Worm (Caenorhabditis elegans): ENCODE measurements around the gene lgc-4.
"Not testable (repeated sequence)": the region's sequence is repeated elsewhere in the genome, so short reads cannot be mapped to it uniquely, and the experiment has no call there.

lgc-4 gene

DNA sequence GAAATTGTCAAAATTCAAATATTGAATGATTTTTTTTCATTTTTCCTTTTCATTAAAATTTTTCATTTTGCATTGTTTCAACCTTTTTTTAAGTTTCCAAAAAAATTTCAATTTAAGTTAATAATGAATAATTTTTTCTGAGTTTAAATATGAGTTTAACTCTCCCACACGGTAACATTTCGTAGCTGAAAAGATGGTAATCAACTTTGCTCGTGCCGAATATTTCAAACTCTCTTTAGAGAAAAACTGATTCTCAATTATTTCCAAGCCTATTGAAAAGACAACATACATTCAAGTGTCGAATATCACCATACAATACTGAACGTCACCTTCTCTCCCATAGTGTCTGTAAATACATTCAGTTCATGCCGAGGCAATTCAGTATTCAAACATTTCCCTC is 33.1 kb downstream of the lgc-4 start:
- TF ChIP-seq ref-1 (GFP tag; conservative IDR thresholded peaks at IDR 0.05) (no peak), flt-1 (GFP tag; IDR thresholded peaks at IDR 0.05) (no peak), ztf-23 (GFP tag; IDR thresholded peaks at IDR 0.05) (no peak), ztf-29 (GFP tag; IDR thresholded peaks at IDR 0.05) (no peak), T22C8.4 (GFP tag; IDR thresholded peaks at IDR 0.05) (no peak), cog-1 (tag; optimal IDR thresholded peaks at IDR 0.05) (no peak), klf-2 (GFP tag; conservative IDR thresholded peaks at IDR 0.05) (no peak), tab-1 (GFP tag; IDR thresholded peaks at IDR 0.05) (no peak), med-1 (GFP tag; optimal IDR thresholded peaks at IDR 0.05; ENCODE audit: insufficient read depth) (no peak)

DNA sequence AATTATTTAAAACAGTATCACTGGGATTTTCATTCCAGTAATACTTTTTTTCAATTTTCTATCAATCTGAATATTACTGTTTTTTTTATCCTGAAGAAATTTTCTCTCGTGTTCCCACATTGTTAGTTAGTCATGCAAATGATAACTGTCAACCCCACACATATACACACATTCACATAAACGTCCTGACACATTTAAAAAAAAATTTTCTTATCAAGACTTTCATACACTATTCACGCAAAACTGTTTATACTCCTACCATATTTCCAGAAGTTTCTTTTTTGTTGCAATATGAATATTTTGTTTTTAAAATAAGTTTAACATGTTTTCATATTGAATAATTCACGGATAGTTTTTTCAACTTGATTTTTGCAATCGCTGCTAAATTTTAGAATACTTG is 33.5 kb downstream of the lgc-4 start:
- TF ChIP-seq med-1 (GFP tag; optimal IDR thresholded peaks at IDR 0.05; ENCODE audit: insufficient read depth) = no peak
- no peak for TF ChIP-seq flt-1 (GFP tag; IDR thresholded peaks at IDR 0.05)
- TF ChIP-seq ztf-29 (GFP tag; IDR thresholded peaks at IDR 0.05) = no peak
- no peak for TF ChIP-seq klf-2 (GFP tag; conservative IDR thresholded peaks at IDR 0.05)
- no peak for TF ChIP-seq ztf-23 (GFP tag; IDR thresholded peaks at IDR 0.05)
- no peak for TF ChIP-seq cog-1 (tag; optimal IDR thresholded peaks at IDR 0.05)
- no peak for TF ChIP-seq ref-1 (GFP tag; conservative IDR thresholded peaks at IDR 0.05)
- TF ChIP-seq tab-1 (GFP tag; IDR thresholded peaks at IDR 0.05) = no peak
- TF ChIP-seq T22C8.4 (GFP tag; IDR thresholded peaks at IDR 0.05) = no peak

DNA sequence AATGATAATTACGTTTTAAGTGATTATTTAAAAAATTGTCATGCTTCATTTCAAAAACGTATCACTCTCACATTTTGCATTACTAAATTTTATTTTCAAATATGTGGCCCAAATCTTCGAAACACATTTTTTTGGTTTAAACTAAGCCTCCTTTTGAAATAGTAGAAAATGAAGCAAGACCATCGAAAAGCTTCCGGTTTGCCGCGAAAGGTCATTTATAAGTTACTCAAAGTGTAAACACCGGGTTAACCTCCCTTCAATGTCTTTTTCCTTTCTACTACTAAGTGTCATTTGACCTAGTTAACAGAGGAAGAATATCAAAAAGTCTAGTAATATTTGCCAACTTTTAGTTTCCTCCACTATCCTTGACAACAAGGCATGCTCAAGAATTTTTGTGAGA is 35.3 kb downstream of the lgc-4 start:
- no peak for TF ChIP-seq ref-1 (GFP tag; conservative IDR thresholded peaks at IDR 0.05)
- TF ChIP-seq ztf-23 (GFP tag; IDR thresholded peaks at IDR 0.05) = no peak
- no peak for TF ChIP-seq klf-2 (GFP tag; conservative IDR thresholded peaks at IDR 0.05)
- no peak for TF ChIP-seq flt-1 (GFP tag; IDR thresholded peaks at IDR 0.05)
- no peak for TF ChIP-seq med-1 (GFP tag; optimal IDR thresholded peaks at IDR 0.05; ENCODE audit: insufficient read depth)
- no peak for TF ChIP-seq T22C8.4 (GFP tag; IDR thresholded peaks at IDR 0.05)
- no peak for TF ChIP-seq cog-1 (tag; optimal IDR thresholded peaks at IDR 0.05)
- TF ChIP-seq tab-1 (GFP tag; IDR thresholded peaks at IDR 0.05) = no peak
- TF ChIP-seq ztf-29 (GFP tag; IDR thresholded peaks at IDR 0.05) = no peak

DNA sequence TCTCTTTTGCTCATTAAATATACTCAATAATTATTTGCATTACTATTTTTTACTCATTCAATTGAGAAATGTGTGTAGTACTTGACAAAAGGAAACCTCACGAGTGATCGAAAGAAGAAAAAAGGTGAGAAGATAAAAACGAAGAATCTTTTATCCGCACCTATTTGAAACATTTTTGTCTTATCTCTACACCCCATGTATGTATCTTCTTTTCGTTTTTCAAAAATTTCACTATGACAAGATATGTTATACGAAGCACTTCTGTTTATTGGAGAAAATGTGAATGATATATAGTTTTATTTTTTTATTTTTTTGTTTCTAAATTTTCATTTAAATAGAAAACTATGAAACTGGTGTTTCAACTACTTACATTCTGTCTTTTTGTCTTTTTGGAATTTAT is 37.0 kb downstream of the lgc-4 start:
- no peak for TF ChIP-seq ztf-23 (GFP tag; IDR thresholded peaks at IDR 0.05)
- TF ChIP-seq ref-1 (GFP tag; conservative IDR thresholded peaks at IDR 0.05) = no peak
- TF ChIP-seq tab-1 (GFP tag; IDR thresholded peaks at IDR 0.05) = no peak
- no peak for TF ChIP-seq flt-1 (GFP tag; IDR thresholded peaks at IDR 0.05)
- TF ChIP-seq T22C8.4 (GFP tag; IDR thresholded peaks at IDR 0.05) = no peak
- TF ChIP-seq ztf-29 (GFP tag; IDR thresholded peaks at IDR 0.05) = no peak
- no peak for TF ChIP-seq med-1 (GFP tag; optimal IDR thresholded peaks at IDR 0.05; ENCODE audit: insufficient read depth)
- no peak for TF ChIP-seq klf-2 (GFP tag; conservative IDR thresholded peaks at IDR 0.05)
- TF ChIP-seq cog-1 (tag; optimal IDR thresholded peaks at IDR 0.05) = no peak

DNA sequence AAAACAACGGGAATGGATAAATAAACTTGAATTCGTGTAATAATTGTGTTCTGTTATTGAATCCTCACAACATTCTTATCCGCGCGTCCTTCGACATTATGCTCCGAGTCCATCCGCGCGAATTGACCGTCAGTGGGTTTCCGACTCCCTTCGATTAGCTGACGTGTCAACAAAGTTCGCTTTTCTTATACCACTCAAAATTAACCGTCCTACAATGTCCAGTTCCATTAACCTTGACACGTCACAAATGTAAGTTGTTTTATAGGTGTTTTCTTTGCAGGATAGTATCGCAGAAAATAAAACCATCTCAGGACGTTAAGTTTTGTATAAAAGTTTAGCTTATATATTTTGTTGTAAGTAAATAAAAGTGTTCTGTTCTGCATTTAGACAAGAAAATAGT is 38.6 kb downstream of the lgc-4 start, which contains the start of gene crb-3:
Gene crb-3, plus strand, starts transcription at position 301 of the 400 bp plus-strand sequence.
- not testable (repeated sequence) for TF ChIP-seq klf-2 (GFP tag; conservative IDR thresholded peaks at IDR 0.05); tab-1 (GFP tag; IDR thresholded peaks at IDR 0.05); ztf-29 (GFP tag; IDR thresholded peaks at IDR 0.05)

DNA sequence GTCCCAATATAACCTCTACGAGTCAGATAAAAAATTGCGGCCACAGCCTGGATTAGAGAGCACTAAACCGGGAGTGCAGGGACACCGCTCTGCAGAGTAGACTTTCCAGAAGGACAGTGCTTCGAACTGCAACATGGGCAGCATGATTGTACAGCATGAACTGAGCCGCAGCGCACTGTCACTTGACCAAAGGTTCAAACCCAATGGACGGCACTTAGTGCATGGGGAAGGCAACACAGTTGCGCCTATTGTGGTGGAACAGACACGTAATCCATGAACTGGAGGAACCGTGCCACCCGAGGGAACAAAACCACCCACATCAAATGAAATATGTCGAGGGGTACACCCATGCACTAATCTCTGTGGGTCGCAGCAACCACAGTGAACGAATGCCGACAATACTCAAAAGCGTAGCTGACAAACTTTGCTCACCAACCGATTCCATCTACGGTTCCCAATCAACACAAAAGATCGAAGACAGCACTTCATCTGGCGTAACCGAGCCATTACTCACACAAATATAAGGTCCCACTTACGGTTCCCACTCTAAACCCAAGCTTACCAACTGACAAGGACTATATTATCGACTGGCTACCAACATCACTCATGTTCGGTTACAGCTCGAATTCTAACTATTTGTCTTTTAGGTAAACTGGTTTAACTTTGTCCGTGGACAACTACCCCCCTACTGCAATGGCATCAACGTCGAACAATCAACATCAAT is 46.5 kb downstream of the lgc-4 start:
- TF ChIP-seq ref-1 (GFP tag; conservative IDR thresholded peaks at IDR 0.05) = no peak
- TF ChIP-seq klf-2 (GFP tag; conservative IDR thresholded peaks at IDR 0.05) = no peak
- no peak for TF ChIP-seq med-1 (GFP tag; optimal IDR thresholded peaks at IDR 0.05; ENCODE audit: insufficient read depth)
- TF ChIP-seq ztf-29 (GFP tag; IDR thresholded peaks at IDR 0.05) = no peak
- TF ChIP-seq flt-1 (GFP tag; IDR thresholded peaks at IDR 0.05) = no peak
- no peak for TF ChIP-seq tab-1 (GFP tag; IDR thresholded peaks at IDR 0.05)

DNA sequence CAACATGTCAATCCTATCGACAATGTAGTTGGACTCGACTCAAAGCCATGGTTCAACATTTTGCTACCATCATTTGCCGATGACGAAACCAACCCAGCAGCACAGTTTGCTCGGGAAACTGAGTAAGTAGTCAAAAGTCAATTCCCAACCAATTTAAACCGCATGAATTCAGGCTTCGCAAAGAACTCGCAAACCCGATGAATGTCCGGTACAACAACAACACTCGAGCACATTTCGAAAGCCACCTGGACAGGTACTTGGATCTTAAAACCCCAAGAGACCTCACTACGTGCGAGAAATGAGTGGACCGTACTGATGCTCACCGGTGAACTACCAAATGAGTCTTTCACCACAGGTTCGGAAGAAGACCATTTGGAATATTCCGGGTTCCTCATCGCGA is 47.9 kb downstream of the lgc-4 start:
- no peak for TF ChIP-seq ztf-23 (GFP tag; IDR thresholded peaks at IDR 0.05)
- TF ChIP-seq ref-1 (GFP tag; conservative IDR thresholded peaks at IDR 0.05) = no peak
- TF ChIP-seq med-1 (GFP tag; optimal IDR thresholded peaks at IDR 0.05; ENCODE audit: insufficient read depth) = no peak
- TF ChIP-seq tab-1 (GFP tag; IDR thresholded peaks at IDR 0.05) = no peak
- TF ChIP-seq T22C8.4 (GFP tag; IDR thresholded peaks at IDR 0.05) = no peak
- no peak for TF ChIP-seq klf-2 (GFP tag; conservative IDR thresholded peaks at IDR 0.05)
- TF ChIP-seq cog-1 (tag; optimal IDR thresholded peaks at IDR 0.05) = no peak

DNA sequence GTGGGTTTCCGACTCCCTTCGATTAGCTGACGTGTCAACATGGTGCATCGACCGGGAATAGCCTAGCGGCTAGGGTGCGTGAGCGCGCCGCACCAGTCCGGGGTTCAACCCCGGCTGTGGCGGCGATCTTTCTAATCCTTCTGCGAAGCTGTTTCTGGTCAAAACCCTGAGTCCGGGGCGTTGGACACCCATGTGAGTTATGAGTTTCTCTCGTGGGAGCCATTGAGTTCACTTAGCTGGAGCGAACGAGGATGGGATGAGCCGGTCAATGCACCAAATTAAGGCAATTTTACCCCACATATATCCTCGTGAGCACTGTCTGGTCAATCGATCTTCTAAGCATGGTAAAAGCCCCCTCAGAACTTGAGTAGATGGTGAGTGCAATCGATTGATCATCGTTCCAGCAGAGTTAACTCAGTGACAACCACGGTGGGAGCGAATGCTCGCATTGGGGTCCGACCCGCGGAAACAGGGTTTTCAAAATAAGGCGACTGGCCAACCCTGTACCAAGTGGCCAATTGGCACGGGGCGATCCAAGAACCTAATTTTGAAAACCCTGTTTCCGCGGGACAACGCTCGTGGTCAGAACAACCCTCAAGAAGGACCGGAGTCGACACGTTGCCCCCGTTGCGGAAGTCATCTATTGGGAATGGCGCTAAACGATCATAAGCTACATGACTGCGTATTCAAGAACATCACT is 50.1 kb downstream of the lgc-4 start, which contains the start of gene Y81B9A.1:
Gene Y81B9A.1, plus strand, starts transcription at position 650 of the 700 bp plus-strand sequence.
- no peak for TF ChIP-seq ref-1 (GFP tag; conservative IDR thresholded peaks at IDR 0.05)
- 0 out of 2 replicates have a peak, but pooled peaks have one; percentile 6 for TF ChIP-seq flt-1 (GFP tag; IDR thresholded peaks at IDR 0.05)

Measured in whole organism, midembryonic.